Worm (Caenorhabditis elegans) whole organism, L2 larva: Measurements from ENCODE around the gene C33F10.14.
"Not testable (repeated sequence)": the region's sequence is repeated elsewhere in the genome, so short reads cannot be mapped to it uniquely, and the experiment has no call there.

ENCODE experiments used
- aly-2 ChIP-seq: fragments of 150-350 bp; optimal IDR thresholded peaks from 2 replicates; lab custom pipeline; 2014; ENCODE audit warnings: missing biosample characterization, missing genetic modification characterization
- ama-1 ChIP-seq: fragments of 150-350 bp; optimal IDR thresholded peaks from 2 replicates; lab custom pipeline; 2018; ENCODE audit warnings: inconsistent platforms
- ceh-82 ChIP-seq: fragments of 150-350 bp; optimal IDR thresholded peaks from 2 replicates; lab custom pipeline; 2014; ENCODE audit warnings: missing biosample characterization, missing genetic modification characterization
- dmd-4 ChIP-seq: sonication (generic microtip); optimal IDR thresholded peaks from 2 replicates; lab custom pipeline; 2017; ENCODE audit warnings: missing biosample characterization, missing genetic modification characterization
- lsy-2 ChIP-seq, 2 experiments: fragments of 150-350 bp in 1 of 2; sonication (generic microtip) in 1 of 2; optimal IDR thresholded peaks; 2 replicates each; lab custom pipeline; 2014 to 2017; ENCODE audit warnings: missing biosample characterization in 2 of 2, missing genetic modification characterization in 2 of 2
- mdl-1 ChIP-seq, 2 experiments: fragments of 150-350 bp in 1 of 2; sonication (generic microtip) in 1 of 2; optimal IDR thresholded peaks; 2 replicates each; lab custom pipeline; 2017; ENCODE audit warnings: missing biosample characterization in 2 of 2, missing genetic modification characterization in 2 of 2
- nhr-12 ChIP-seq: fragments of 150-350 bp; optimal IDR thresholded peaks from 2 replicates; lab custom pipeline; 2014; ENCODE audit warnings: missing biosample characterization, missing genetic modification characterization
- nhr-237 ChIP-seq: fragments of 150-350 bp; optimal IDR thresholded peaks from 2 replicates; lab custom pipeline; 2014; ENCODE audit warnings: missing biosample characterization, missing genetic modification characterization
- skn-1 ChIP-seq: sonication (generic microtip); optimal IDR thresholded peaks from 2 replicates; lab custom pipeline; 2017; ENCODE audit warnings: missing biosample characterization, missing genetic modification characterization
- unc-39 ChIP-seq: fragments of 150-350 bp; optimal IDR thresholded peaks from 2 replicates; lab custom pipeline; 2014; ENCODE audit warnings: missing biosample characterization, missing genetic modification characterization

DNA sequence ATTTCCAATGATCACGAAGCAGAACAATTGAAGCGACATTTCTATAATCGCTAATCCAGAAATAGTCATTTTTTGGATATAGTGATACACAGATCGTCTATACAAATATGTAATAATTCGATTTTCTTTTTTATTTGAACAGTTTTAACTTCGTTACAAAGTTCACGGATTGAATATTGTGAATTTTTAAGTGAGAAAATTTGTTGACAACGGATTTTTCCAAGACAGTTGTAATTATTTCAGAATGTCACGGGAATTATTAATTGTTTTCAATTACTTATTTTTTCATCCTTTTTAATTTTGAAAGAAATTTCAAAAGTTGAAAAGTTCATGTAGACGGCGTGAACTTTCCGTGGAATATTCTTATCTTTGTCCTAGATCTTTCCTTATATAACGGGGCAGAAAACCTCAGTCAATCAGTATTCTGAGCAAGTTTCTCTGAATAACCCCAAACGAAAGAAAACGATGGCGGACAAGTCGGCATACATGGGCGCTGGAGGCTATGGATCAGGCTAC is 45.0 kb downstream of the C33F10.14 start, which contains the start of the genes T23B7.2 and nspd-4:
- not testable (repeated sequence) for TF ChIP-seq unc-39 (tag; lab: Kevin White, UChicago); nhr-12 (tag; lab: Kevin White, UChicago); ama-1 (lab: Kevin White, UChicago); ceh-82; nhr-237 (tag; lab: Kevin White, UChicago); skn-1 (tag; lab: Kevin White, UChicago); lsy-2 (tag; optimal IDR thresholded peaks at IDR 0.05; lab: Kevin White, UChicago); dmd-4 (tag; lab: Kevin White, UChicago); mdl-1 (tag; optimal IDR thresholded peaks at IDR 0.05; lab: Kevin White, UChicago); aly-2 (tag; lab: Kevin White, UChicago)
